Fruit fly (Drosophila melanogaster) Kc167 (cell line): ENCODE measurements around the gene CG9806.

ENCODE experiments used
- Sin3A ChIP-seq: fragments of >200 bp; optimal IDR thresholded peaks from 2 replicates; lab custom pipeline; 2018; ENCODE audit warnings: missing external identifiers
- h ChIP-seq: fragments of >200 bp; optimal IDR thresholded peaks from 3 replicates; lab custom pipeline; 2018; ENCODE audit warnings: missing external identifiers
- insv ChIP-seq: fragments of >200 bp; optimal IDR thresholded peaks from 3 replicates; lab custom pipeline; 2018; ENCODE audit warnings: missing external identifiers
- psq ChIP-seq: fragments of >200 bp; optimal IDR thresholded peaks from 2 replicates; lab custom pipeline; 2017; ENCODE audit warnings: missing external identifiers
- ttk ChIP-seq: sonication (Bioruptor generic); optimal IDR thresholded peaks from 2 replicates; lab custom pipeline; 2017; ENCODE audit warnings: missing external identifiers

DNA sequence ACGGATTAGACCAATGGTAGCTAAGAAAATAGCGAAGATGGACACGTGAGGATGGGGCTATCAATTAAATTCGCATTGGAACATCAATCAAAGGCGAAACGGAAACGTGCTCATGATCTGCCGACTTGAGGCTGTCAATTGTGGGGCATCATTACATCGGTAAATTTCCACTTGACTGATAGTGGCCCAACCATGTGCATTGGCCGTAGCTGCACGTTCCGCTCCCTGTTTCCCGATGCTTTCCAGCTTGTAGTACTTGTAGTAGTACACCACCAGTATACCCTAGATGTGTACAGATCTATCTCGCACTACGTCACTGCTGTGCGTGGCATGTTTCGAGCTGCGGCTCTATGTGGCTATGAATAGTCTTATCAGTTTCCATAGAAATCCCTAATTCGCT is 27.6 kb downstream of the CG9806 start:
- TF ChIP-seq Sin3A (no peak), h (lab: Kevin White, UChicago) (no peak), ttk (lab: Kevin White, UChicago) (no peak), psq (lab: Kevin White, UChicago) (no peak), insv (lab: Kevin White, UChicago) (no peak)
